Fruit fly (Drosophila melanogaster): ENCODE measurements around the gene CG42681.

dm6 chr2L:14745068-14745467, 847 bp downstream of the CG42681 start, which contains the start of gene CG42587:
- TF ChIP-seq h (optimal IDR thresholded peaks at IDR 0.05) (no peak), Sin3A (optimal IDR thresholded peaks at IDR 0.05) (no peak), ttk (optimal IDR thresholded peaks at IDR 0.05) (no peak)
